Worm (Caenorhabditis elegans): ENCODE measurements around the gene col-36.

- TF ChIP-seq unc-39 (tag; optimal IDR thresholded peaks at IDR 0.05) (no peak), mep-1 (tag; optimal IDR thresholded peaks at IDR 0.05) (no peak), aha-1 (tag) (no peak), lin-29 (GFP tag; IDR thresholded peaks at IDR 0.05) (no peak), ceh-82 (tag; optimal IDR thresholded peaks at IDR 0.05) (no peak), lin-13 (GFP tag; optimal IDR thresholded peaks at IDR 0.05) (no peak), ztf-11 (tag; optimal IDR thresholded peaks at IDR 0.05) (no peak), pha-4 (GFP tag; IDR thresholded peaks at IDR 0.05) (no peak), pha-4 (tag; optimal IDR thresholded peaks at IDR 0.05) (no peak), lin-15B (tag; optimal IDR thresholded peaks at IDR 0.05) (no peak), egl-27 (tag; optimal IDR thresholded peaks at IDR 0.05) (no peak), nhr-10 (tag; optimal IDR thresholded peaks at IDR 0.05) (no peak), T20F7.1 (GFP tag; optimal IDR thresholded peaks at IDR 0.05) (no peak)
Observed at ce11 chrII:7187110-7187509, 18.5 kb upstream of the col-36 start, which contains the start of gene C27H5.6.
